Fruit fly (Drosophila melanogaster): ENCODE results near the gene eIF2Bbeta.

Gene eIF2Bbeta

DNA sequence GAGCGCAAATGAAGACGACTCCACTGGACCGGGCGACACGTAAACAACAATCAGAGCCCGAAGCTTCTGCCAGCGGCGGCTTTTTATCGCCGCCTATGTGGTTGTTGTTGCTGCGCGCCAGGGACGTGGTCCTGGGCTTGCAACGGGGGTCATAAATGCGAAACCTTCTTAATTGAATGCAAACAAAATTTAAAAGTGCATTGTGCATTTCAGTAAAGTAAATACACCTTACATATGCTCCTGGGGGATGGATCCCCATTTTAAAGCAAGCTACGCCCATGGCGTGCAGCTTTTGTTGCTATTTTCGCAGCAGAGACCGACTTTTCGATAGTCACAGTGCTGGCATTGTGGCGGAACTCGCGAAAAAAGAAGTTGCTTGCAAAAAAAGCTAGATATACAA lies 678 bp upstream of the eIF2Bbeta start, which contains the start of gene Ugalt (continued):
- TF ChIP-seq ken (GFP tag; IDR thresholded peaks at IDR 0.05), result peak; percentile 100
- TF ChIP-seq CG8281 (tag; optimal IDR thresholded peaks at IDR 0.05), result peak; percentile 98
- TF ChIP-seq CHES-1-like (GFP tag; optimal IDR thresholded peaks at IDR 0.05), result peak; percentile 100
- peak; percentile 100 for TF ChIP-seq CG12769 (tag; optimal IDR thresholded peaks at IDR 0.05)
- peak; percentile 100 for TF ChIP-seq toy (GFP tag; IDR thresholded peaks at IDR 0.05)
- TF ChIP-seq CG10654 (GFP tag; optimal IDR thresholded peaks at IDR 0.05), result peak; percentile 100
- peak; percentile 100 for TF ChIP-seq GATAe (GFP tag; conservative IDR thresholded peaks at IDR 0.05)
- TF ChIP-seq Med (GFP tag), result peak; percentile 100
- TF ChIP-seq CG9797 (GFP tag; optimal IDR thresholded peaks at IDR 0.05), result peak; percentile 96
- peak; percentile 100 for TF ChIP-seq CG7556 (GFP tag; optimal IDR thresholded peaks at IDR 0.05)
- peak; percentile 100 for TF ChIP-seq p53 (GFP tag; optimal IDR thresholded peaks at IDR 0.05)
- TF ChIP-seq Dll (GFP tag; IDR thresholded peaks at IDR 0.05; ENCODE audit: partially characterized antibody), result 0 out of 4 replicates have a peak, but pooled peaks have one; percentile 24
- peak; percentile 100 for TF ChIP-seq klu (GFP tag; IDR thresholded peaks at IDR 0.05)
- peak; percentile 100 for TF ChIP-seq CG43689 (GFP tag; IDR thresholded peaks at IDR 0.05)
- peak; percentile 100 for TF ChIP-seq CG6689 (GFP tag; IDR thresholded peaks at IDR 0.05)
- no peak for TF ChIP-seq CG2129 (GFP tag; IDR thresholded peaks at IDR 0.05; ENCODE audit: partially characterized antibody)
- peak; percentile 100 for TF ChIP-seq bowl (GFP tag; IDR thresholded peaks at IDR 0.05)
- peak; percentile 100 for TF ChIP-seq Hey (tag; optimal IDR thresholded peaks at IDR 0.05)
- TF ChIP-seq pb (GFP tag; optimal IDR thresholded peaks at IDR 0.05), result peak; percentile 100
- TF ChIP-seq Mad (GFP tag; optimal IDR thresholded peaks at IDR 0.05), result peak; percentile 100
- peak; percentile 100 for TF ChIP-seq CG3726 (GFP tag; IDR thresholded peaks at IDR 0.05)
- TF ChIP-seq CG3281 (GFP tag; optimal IDR thresholded peaks at IDR 0.05), result peak; percentile 100
- peak; percentile 100 for TF ChIP-seq Atf-2 (GFP tag; optimal IDR thresholded peaks at IDR 0.05)
- TF ChIP-seq gcm2 (GFP tag; optimal IDR thresholded peaks at IDR 0.05), result peak; percentile 100
- peak; percentile 100 for TF ChIP-seq nom (GFP tag; optimal IDR thresholded peaks at IDR 0.05)
- peak; percentile 100 for TF ChIP-seq ase (GFP tag; IDR thresholded peaks at IDR 0.05)
- TF ChIP-seq CG30020 (tag; optimal IDR thresholded peaks at IDR 0.05), result peak; percentile 94
- TF ChIP-seq CG33557 (GFP tag; optimal IDR thresholded peaks at IDR 0.05), result peak; percentile 99
- no peak for TF ChIP-seq Sry-β (GFP tag; optimal IDR thresholded peaks at IDR 0.05)
- peak; percentile 98 for TF ChIP-seq CG8359 (GFP tag; optimal IDR thresholded peaks at IDR 0.05; ENCODE audit: borderline replicate concordance)
- peak; percentile 100 for TF ChIP-seq CoRest (tag; optimal IDR thresholded peaks at IDR 0.05)
- peak; percentile 100 for TF ChIP-seq Pdp1 (GFP tag; optimal IDR thresholded peaks at IDR 0.05)
- TF ChIP-seq chm (GFP tag; IDR thresholded peaks at IDR 0.05), result peak; percentile 100
- TF ChIP-seq CG5953 (GFP tag; IDR thresholded peaks at IDR 0.05), result peak; percentile 100
- peak; percentile 98 for TF ChIP-seq HLHmδ (GFP tag; optimal IDR thresholded peaks at IDR 0.05)
- TF ChIP-seq CG17568 (GFP tag; optimal IDR thresholded peaks at IDR 0.05), result peak; percentile 100
- TF ChIP-seq CG12391 (tag; optimal IDR thresholded peaks at IDR 0.05), result peak; percentile 100
- TF ChIP-seq CG9932 (GFP tag; IDR thresholded peaks at IDR 0.05), result peak; percentile 100
- peak; percentile 100 for TF ChIP-seq repo (GFP tag; optimal IDR thresholded peaks at IDR 0.05)
- peak; percentile 100 for TF ChIP-seq Taf1 (GFP tag; IDR thresholded peaks at IDR 0.05)
- peak; percentile 100 for TF ChIP-seq Ptx1 (GFP tag; IDR thresholded peaks at IDR 0.05)
- TF ChIP-seq slbo (GFP tag; IDR thresholded peaks at IDR 0.05), result peak; percentile 100
- peak; percentile 100 for TF ChIP-seq CG12219 (GFP tag; optimal IDR thresholded peaks at IDR 0.05)
- TF ChIP-seq Oaz (GFP tag; IDR thresholded peaks at IDR 0.05), result peak; percentile 100
- peak; percentile 96 for TF ChIP-seq Nf-YC (tag; optimal IDR thresholded peaks at IDR 0.05)
- TF ChIP-seq E2f2 (GFP tag; IDR thresholded peaks at IDR 0.05), result peak; percentile 98
- peak; percentile 100 for TF ChIP-seq CG12299 (tag; optimal IDR thresholded peaks at IDR 0.05)
- peak; percentile 86 for TF ChIP-seq CTCF (GFP tag; optimal IDR thresholded peaks at IDR 0.05)
- peak; percentile 100 for TF ChIP-seq Hr51 (GFP tag; optimal IDR thresholded peaks at IDR 0.05)
- peak; percentile 100 for TF ChIP-seq CG11723 (GFP tag; optimal IDR thresholded peaks at IDR 0.05)
- peak; percentile 100 for TF ChIP-seq CG30403 (GFP tag; optimal IDR thresholded peaks at IDR 0.05)
